Worm (Caenorhabditis elegans) whole organism, L3 larva: ENCODE data around the gene svh-11.

Experiments used
- R02D3.7 ChIP-seq: fragments of 150-350 bp; optimal IDR thresholded peaks from 2 replicates; lab custom pipeline; 2014; ENCODE audit warnings: missing biosample characterization, missing genetic modification characterization
- ZK546.5 ChIP-seq: sonication (generic microtip); optimal IDR thresholded peaks from 2 replicates; lab custom pipeline; 2017; ENCODE audit warnings: missing biosample characterization, missing genetic modification characterization
- aly-2 ChIP-seq: fragments of 150-350 bp; optimal IDR thresholded peaks from 2 replicates; lab custom pipeline; 2014; ENCODE audit warnings: missing biosample characterization, missing genetic modification characterization
- ama-1 ChIP-seq: fragments of 150-350 bp; optimal IDR thresholded peaks from 2 replicates; lab custom pipeline; 2018
- ceh-16 ChIP-seq: sonication (generic microtip); optimal IDR thresholded peaks from 2 replicates; lab custom pipeline; 2017; ENCODE audit warnings: missing biosample characterization, missing genetic modification characterization
- ceh-28 ChIP-seq: fragments of 150-350 bp; optimal IDR thresholded peaks from 2 replicates; lab custom pipeline; 2014; ENCODE audit warnings: missing biosample characterization, missing genetic modification reagents, missing genetic modification characterization
- ceh-82 ChIP-seq: fragments of 150-350 bp; optimal IDR thresholded peaks from 2 replicates; lab custom pipeline; 2014; ENCODE audit warnings: missing biosample characterization, missing genetic modification characterization
- daf-12 ChIP-seq: fragments of 150-350 bp; optimal IDR thresholded peaks from 2 replicates; lab custom pipeline; 2014; ENCODE audit warnings: missing biosample characterization, missing genetic modification reagents, missing genetic modification characterization
- egl-27 ChIP-seq: sonication (generic microtip); optimal IDR thresholded peaks from 4 replicates; lab custom pipeline; 2017; ENCODE audit warnings: missing biosample characterization, missing genetic modification reagents, missing genetic modification characterization
- elt-1 ChIP-seq: fragments of 150-350 bp; optimal IDR thresholded peaks from 2 replicates; lab custom pipeline; 2014; ENCODE audit warnings: missing biosample characterization, missing genetic modification characterization
- elt-2 ChIP-seq: sonication (generic microtip); optimal IDR thresholded peaks from 2 replicates; lab custom pipeline; 2016; ENCODE audit warnings: missing genetic modification reagents, mild to moderate bottlenecking, missing genetic modification characterization, missing compliant biosample characterization
- fkh-10 ChIP-seq: sonication (generic microtip); optimal IDR thresholded peaks from 2 replicates; lab custom pipeline; 2017; ENCODE audit warnings: missing biosample characterization, missing genetic modification reagents, missing genetic modification characterization
- lin-15B ChIP-seq: fragments of 150-350 bp; optimal IDR thresholded peaks from 2 replicates; lab custom pipeline; 2014; ENCODE audit warnings: missing biosample characterization, missing genetic modification characterization
- lin-39 ChIP-seq: fragments of 150-350 bp; optimal IDR thresholded peaks from 2 replicates; lab custom pipeline; 2018; ENCODE audit warnings: missing biosample characterization, missing genetic modification reagents, missing genetic modification characterization
- lsy-12 ChIP-seq: sonication (generic microtip); optimal IDR thresholded peaks from 2 replicates; lab custom pipeline; 2016; ENCODE audit warnings: mild to moderate bottlenecking, missing genetic modification characterization, missing compliant biosample characterization
- mdl-1 ChIP-seq: fragments of 150-350 bp; optimal IDR thresholded peaks from 2 replicates; lab custom pipeline; 2014; ENCODE audit warnings: missing biosample characterization, missing genetic modification characterization
- mml-1 ChIP-seq: fragments of 150-350 bp; sonication (generic microtip); optimal IDR thresholded peaks from 3 replicates; lab custom pipeline; 2014; ENCODE audit warnings: missing biosample characterization, missing genetic modification characterization
- nfya-1 ChIP-seq: sonication (generic microtip); optimal IDR thresholded peaks from 2 replicates; lab custom pipeline; 2017; ENCODE audit warnings: missing genetic modification characterization, mild to moderate bottlenecking, missing compliant biosample characterization, antibody characterized with exemption, moderate library complexity; ENCODE audit not compliant: insufficient read depth
- nhr-11 ChIP-seq: fragments of 150-350 bp; optimal IDR thresholded peaks from 2 replicates; lab custom pipeline; 2014; ENCODE audit warnings: missing biosample characterization, missing genetic modification characterization
- nhr-23 ChIP-seq: fragments of 150-350 bp; optimal IDR thresholded peaks from 2 replicates; lab custom pipeline; 2014; ENCODE audit warnings: missing biosample characterization, missing genetic modification reagents, missing genetic modification characterization
- nhr-237 ChIP-seq: fragments of 150-350 bp; optimal IDR thresholded peaks from 2 replicates; lab custom pipeline; 2014; ENCODE audit warnings: missing biosample characterization, missing genetic modification characterization
- nhr-25 ChIP-seq: sonication (generic microtip); optimal IDR thresholded peaks from 2 replicates; lab custom pipeline; 2017; ENCODE audit warnings: missing biosample characterization, missing genetic modification characterization
- nhr-28 ChIP-seq: fragments of 150-350 bp; optimal IDR thresholded peaks from 2 replicates; lab custom pipeline; 2014; ENCODE audit warnings: missing biosample characterization, missing genetic modification characterization
- nhr-43 ChIP-seq: sonication (generic microtip); optimal IDR thresholded peaks from 2 replicates; lab custom pipeline; 2016; ENCODE audit warnings: mild to moderate bottlenecking, missing genetic modification characterization, missing compliant biosample characterization; ENCODE audit not compliant: poor library complexity, severe bottlenecking
- nhr-67 ChIP-seq: fragments of 150-350 bp; optimal IDR thresholded peaks from 2 replicates; lab custom pipeline; 2014; ENCODE audit warnings: missing biosample characterization, missing genetic modification characterization
- nhr-76 ChIP-seq: fragments of 150-350 bp; sonication (generic microtip); optimal IDR thresholded peaks from 5 replicates; lab custom pipeline; 2014; ENCODE audit warnings: missing biosample characterization, missing genetic modification characterization
- nhr-77 ChIP-seq: fragments of 150-350 bp; optimal IDR thresholded peaks from 2 replicates; lab custom pipeline; 2014; ENCODE audit warnings: missing biosample characterization, missing genetic modification characterization
- pha-4 ChIP-seq: fragments of 150-350 bp; optimal IDR thresholded peaks from 2 replicates; lab custom pipeline; 2014; ENCODE audit warnings: missing biosample characterization, missing genetic modification reagents, missing genetic modification characterization
- pqm-1 ChIP-seq: fragments of 150-350 bp; optimal IDR thresholded peaks from 2 replicates; lab custom pipeline; 2017; ENCODE audit warnings: missing biosample characterization, missing genetic modification characterization, inconsistent platforms
- sea-2 ChIP-seq: fragments of 150-350 bp; sonication (generic microtip); optimal IDR thresholded peaks from 4 replicates; lab custom pipeline; 2014; ENCODE audit warnings: missing biosample characterization, missing genetic modification reagents, missing genetic modification characterization
- skn-1 ChIP-seq: fragments of 150-350 bp; optimal IDR thresholded peaks from 2 replicates; lab custom pipeline; 2014; ENCODE audit warnings: missing biosample characterization, missing genetic modification characterization
- snpc-4 ChIP-seq: fragments of 150-350 bp; optimal IDR thresholded peaks from 2 replicates; lab custom pipeline; 2014; ENCODE audit warnings: missing biosample characterization, missing genetic modification characterization
- tbx-2 ChIP-seq: sonication (generic microtip); optimal IDR thresholded peaks from 2 replicates; lab custom pipeline; 2016; ENCODE audit warnings: mild to moderate bottlenecking, missing genetic modification characterization, missing compliant biosample characterization
- unc-39 ChIP-seq: sonication (generic microtip); optimal IDR thresholded peaks from 4 replicates; lab custom pipeline; 2017; ENCODE audit warnings: missing biosample characterization, missing genetic modification characterization
- unc-62 ChIP-seq: fragments of 150-350 bp; sonication (generic microtip); optimal IDR thresholded peaks from 4 replicates; lab custom pipeline; 2014; ENCODE audit warnings: missing biosample characterization, missing genetic modification reagents, missing genetic modification characterization
- ztf-4 ChIP-seq: fragments of 150-350 bp; optimal IDR thresholded peaks from 2 replicates; lab custom pipeline; 2014; ENCODE audit warnings: missing biosample characterization, missing genetic modification characterization

The svh-11 gene

DNA sequence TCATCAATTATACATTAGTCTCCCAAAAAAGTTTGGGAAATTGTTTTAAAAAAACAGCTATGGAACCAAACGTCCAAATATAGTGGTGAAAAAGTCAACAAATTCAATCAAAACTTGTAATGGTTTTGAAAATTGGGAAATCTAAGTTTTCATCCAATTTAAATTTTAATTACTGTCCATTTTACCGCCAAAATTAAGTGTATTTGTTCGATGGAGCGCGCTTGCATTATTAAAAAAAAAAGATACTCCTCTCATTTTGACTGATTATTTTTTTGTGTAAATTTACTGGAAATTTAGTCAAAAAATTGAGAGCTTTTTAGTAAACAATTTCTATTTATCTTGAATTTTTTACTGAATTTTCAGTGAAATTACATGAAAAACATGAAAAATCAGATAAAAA lies 32.4 kb upstream of the svh-11 start:
- TF ChIP-seq nhr-76: no peak
- no peak for TF ChIP-seq ztf-4 (tag; lab: Kevin White, UChicago)

DNA sequence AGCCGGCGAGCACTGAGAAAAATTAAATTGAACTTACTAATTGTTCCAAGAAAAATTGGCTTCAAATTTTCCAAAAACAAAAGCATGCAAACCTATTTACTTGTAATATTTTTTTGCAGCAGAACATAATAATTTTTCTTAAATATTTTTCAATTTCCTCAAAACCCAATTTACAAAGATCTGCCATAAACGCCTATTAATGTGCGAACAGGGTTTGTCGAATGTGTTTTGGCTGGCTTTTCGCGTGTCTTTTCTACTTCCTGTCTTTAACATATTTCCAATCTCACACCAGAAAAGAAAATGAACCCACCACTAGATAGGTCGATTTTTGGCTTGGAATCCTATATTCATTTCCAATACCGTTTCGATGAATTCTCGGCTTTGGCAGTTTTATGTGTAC lies 31.7 kb upstream of the svh-11 start, which contains the start of gene C45H4.18:
TSS of gene C45H4.18 (plus strand) at position 301 of the 400 bp plus-strand sequence.
- TF ChIP-seq elt-2 (no peak), lsy-12 (tag; lab: Kevin White, UChicago) (no peak), ceh-82 (tag; lab: Kevin White, UChicago) (no peak), lin-15B (tag; lab: Kevin White, UChicago) (no peak), nhr-28 (tag; lab: Kevin White, UChicago) (no peak), daf-12 (tag; lab: Kevin White, UChicago) (no peak), aly-2 (no peak), egl-27 (tag; lab: Kevin White, UChicago) (no peak), lin-39 (tag; lab: Kevin White, UChicago) (no peak), ztf-4 (tag; lab: Kevin White, UChicago) (no peak), ceh-16 (tag; lab: Kevin White, UChicago) (no peak), nhr-77 (no peak), ama-1 (lab: Kevin White, UChicago) (no peak), mml-1 (no peak), sea-2 (GFP tag; lab: Kevin White, UChicago) (no peak), nfya-1 (tag; lab: Kevin White, UChicago) (no peak), ceh-28 (tag; lab: Kevin White, UChicago) (no peak), unc-62 (no peak), elt-1 (tag; lab: Kevin White, UChicago) (no peak), nhr-11 (no peak)

DNA sequence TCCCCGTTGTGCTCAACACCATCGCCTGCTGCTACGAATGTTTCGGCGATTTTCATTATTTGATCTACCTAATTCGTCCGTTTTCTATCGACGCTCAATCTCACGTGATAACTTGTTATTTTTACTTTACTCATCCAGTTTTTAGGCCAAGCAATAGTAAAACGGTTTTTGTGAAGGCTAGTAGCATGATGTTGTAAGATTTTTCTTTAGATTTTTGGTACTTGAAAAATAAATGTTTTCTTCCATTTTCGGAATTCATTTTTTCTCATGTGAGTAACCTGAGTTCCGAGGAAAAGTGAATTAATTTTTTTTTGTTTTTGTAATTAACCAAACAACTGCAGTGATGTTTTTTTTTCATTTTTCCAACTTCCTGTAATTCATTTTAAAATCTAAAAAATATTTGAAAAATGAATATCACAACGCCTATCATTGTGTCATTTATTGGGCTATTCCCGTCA lies 29.6 kb upstream of the svh-11 start, which contains the start of gene srbc-17:
TSS of gene srbc-17 (plus strand) at position 408 of the 458 bp plus-strand sequence.
- TF ChIP-seq daf-12 (tag; lab: Kevin White, UChicago) (no peak), aly-2 (no peak), fkh-10 (GFP tag; lab: Kevin White, UChicago) (no peak), nhr-11 (no peak), nhr-43 (no peak), lsy-12 (tag; lab: Kevin White, UChicago) (no peak), nhr-237 (tag; lab: Kevin White, UChicago) (no peak), pha-4 (tag; lab: Kevin White, UChicago) (no peak), ama-1 (lab: Kevin White, UChicago) (no peak), nhr-76 (no peak), nhr-23 (tag; lab: Kevin White, UChicago) (no peak), elt-1 (tag; lab: Kevin White, UChicago) (no peak), mdl-1 (tag; lab: Kevin White, UChicago) (no peak), skn-1 (tag; lab: Kevin White, UChicago) (no peak), sea-2 (GFP tag; lab: Kevin White, UChicago) (no peak), pqm-1 (tag; lab: Kevin White, UChicago) (no peak), snpc-4 (tag; lab: Kevin White, UChicago) (no peak)

DNA sequence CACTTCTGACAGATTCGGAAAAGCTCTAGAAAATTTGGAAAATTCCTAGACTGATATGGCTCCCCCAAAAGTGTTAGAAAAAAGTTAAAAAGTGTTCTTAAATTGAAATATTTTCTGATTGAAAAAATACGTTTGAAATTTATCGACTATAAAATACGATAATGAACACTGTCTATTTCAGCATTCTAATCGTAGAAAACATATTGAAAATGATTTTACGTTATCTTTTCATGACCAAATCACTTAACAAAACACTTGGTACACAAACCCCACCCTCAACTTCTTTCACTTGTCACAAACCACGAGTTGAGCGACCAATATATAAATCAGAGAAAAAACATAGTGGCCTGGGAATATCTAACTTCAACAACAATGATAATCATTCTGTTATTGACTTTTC lies 27.7 kb upstream of the svh-11 start, which contains the start of gene cyp-33C1:
TSS of gene cyp-33C1 (plus strand) at position 301 of the 400 bp plus-strand sequence.
- no peak for TF ChIP-seq unc-62

DNA sequence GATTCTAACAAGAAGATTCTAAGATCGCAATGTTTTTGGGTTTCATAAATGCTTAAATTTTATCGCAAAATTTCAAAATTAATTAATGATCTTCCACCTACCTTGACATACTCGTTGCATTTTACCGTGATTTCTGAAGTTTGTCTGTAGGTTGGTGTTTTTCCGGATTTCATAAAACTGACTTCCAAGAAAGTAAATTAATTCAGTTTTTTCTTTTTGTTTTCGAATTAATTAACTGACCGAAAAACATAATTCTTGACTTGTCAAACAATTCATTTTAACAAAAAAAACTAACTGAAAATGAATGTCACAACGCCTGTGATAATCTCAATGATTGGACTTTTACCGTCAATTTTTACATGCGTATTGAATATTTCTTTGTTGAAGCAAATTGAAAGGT lies 25.2 kb upstream of the svh-11 start, which contains the start of gene srbc-16:
TSS of gene srbc-16 (plus strand) at position 301 of the 400 bp plus-strand sequence.
- TF ChIP-seq nhr-76: no peak
- TF ChIP-seq fkh-10 (GFP tag; lab: Kevin White, UChicago): no peak
- TF ChIP-seq R02D3.7 (tag; lab: Kevin White, UChicago): no peak
- TF ChIP-seq ceh-28 (tag; lab: Kevin White, UChicago): no peak
- TF ChIP-seq nhr-43: no peak
- no peak for TF ChIP-seq ZK546.5 (tag; lab: Kevin White, UChicago)
- TF ChIP-seq aly-2: no peak
- TF ChIP-seq unc-39 (tag; lab: Kevin White, UChicago): no peak
- TF ChIP-seq nhr-67: no peak
- no peak for TF ChIP-seq ceh-82 (tag; lab: Kevin White, UChicago)
- TF ChIP-seq nhr-77: no peak
- no peak for TF ChIP-seq nhr-25 (tag; lab: Kevin White, UChicago)
- TF ChIP-seq ztf-4 (tag; lab: Kevin White, UChicago): no peak
- no peak for TF ChIP-seq pha-4 (tag; lab: Kevin White, UChicago)
- no peak for TF ChIP-seq tbx-2 (tag; lab: Kevin White, UChicago)
- TF ChIP-seq nhr-28 (tag; lab: Kevin White, UChicago): no peak
- no peak for TF ChIP-seq sea-2 (GFP tag; lab: Kevin White, UChicago)
- TF ChIP-seq mdl-1 (tag; lab: Kevin White, UChicago): no peak
- no peak for TF ChIP-seq elt-2
